Fruit fly (Drosophila melanogaster) whole organism, pupa: Measurements from ENCODE around the gene emb.

Experiments used
- CG13204 ChIP-seq: fragments of 200-800 bp; sonication (Bioruptor generic); optimal IDR thresholded peaks from 2 replicates; lab custom pipeline; 2018; ENCODE audit warnings: missing biosample characterization, mild to moderate bottlenecking, missing genetic modification characterization, moderate library complexity
- CG14655 ChIP-seq: fragments of 200-800 bp; sonication (Bioruptor generic); optimal IDR thresholded peaks from 3 replicates; lab custom pipeline; 2017; ENCODE audit warnings: mild to moderate bottlenecking, missing biosample characterization, missing genetic modification reagents, missing genetic modification characterization
- CG15710 ChIP-seq: fragments of 200-800 bp; sonication (Bioruptor generic); optimal IDR thresholded peaks from 2 replicates; lab custom pipeline; 2018; ENCODE audit warnings: missing biosample characterization, mild to moderate bottlenecking, missing genetic modification characterization, moderate library complexity
- CG17806 ChIP-seq: fragments of 200-800 bp; sonication (Bioruptor generic); optimal IDR thresholded peaks from 2 replicates; lab custom pipeline; 2018; ENCODE audit warnings: missing biosample characterization, mild to moderate bottlenecking, missing genetic modification characterization, moderate library complexity
- CG34367 ChIP-seq: fragments of 200-800 bp; sonication (Bioruptor generic); optimal IDR thresholded peaks from 2 replicates; lab custom pipeline; 2018; ENCODE audit warnings: missing biosample characterization, mild to moderate bottlenecking, missing genetic modification characterization
- CG4496 ChIP-seq: fragments of 200-800 bp; sonication (Bioruptor generic); IDR thresholded peaks from 3 replicates; pipeline ENCODE4 v1.3.6; 2022; ENCODE audit warnings: missing biosample characterization, missing genetic modification characterization
- CG9948 ChIP-seq: fragments of 200-800 bp; sonication (Bioruptor generic); optimal IDR thresholded peaks from 2 replicates; lab custom pipeline; 2018; ENCODE audit warnings: missing biosample characterization, mild to moderate bottlenecking, missing genetic modification characterization, moderate library complexity
- EcR ChIP-seq: fragments of 200-800 bp; sonication (Bioruptor generic); optimal IDR thresholded peaks from 3 replicates; lab custom pipeline; 2019; ENCODE audit warnings: missing biosample characterization, missing genetic modification characterization, mild to moderate bottlenecking, moderate library complexity, missing genetic modification reagents
- Ets98B ChIP-seq: fragments of 200-800 bp; sonication (Bioruptor generic); IDR thresholded peaks from 2 replicates; pipeline ENCODE4 v1.3.6; 2022; ENCODE audit warnings: missing biosample characterization, missing genetic modification characterization
- Pif1B ChIP-seq: fragments of 200-800 bp; sonication (Bioruptor generic); optimal IDR thresholded peaks from 3 replicates; lab custom pipeline; 2016; ENCODE audit warnings: missing biosample characterization, missing genetic modification characterization
- fd96Ca ChIP-seq: fragments of 200-800 bp; sonication (Bioruptor generic); IDR thresholded peaks from 3 replicates; pipeline ENCODE4 v1.3.6; 2022; ENCODE audit warnings: missing biosample characterization, missing genetic modification characterization
- rn ChIP-seq: fragments of 200-800 bp; sonication (Bioruptor generic); IDR thresholded peaks from 2 replicates; pipeline ENCODE4 v1.3.6; 2022; ENCODE audit warnings: missing biosample characterization, missing genetic modification characterization

dm6 chr2L:8433512-8433911 lies 30.1 kb downstream of the emb start, which contains the start of gene grk:
- TF ChIP-seq CG17806 (tag; lab: Kevin White, UChicago) (no peak), CG9948 (tag; lab: Kevin White, UChicago) (no peak), CG14655 (GFP tag; lab: Kevin White, UChicago) (no peak), CG4496 (GFP tag; lab: Robert Waterston, UW) (no peak), CG15710 (tag; lab: Kevin White, UChicago) (no peak), fd96Ca (GFP tag; lab: Robert Waterston, UW) (no peak), CG13204 (GFP tag; lab: Kevin White, UChicago) (no peak), rn (GFP tag; lab: Robert Waterston, UW) (no peak), Pif1B (no peak), Ets98B (GFP tag; lab: Robert Waterston, UW) (no peak), EcR (GFP tag; lab: Kevin White, UChicago) (no peak), CG34367 (no peak)
